Fruit fly (Drosophila melanogaster) whole organism, pupa: Measurements from ENCODE around the gene CG43078.
A peak's percentile ranks its signal among the peaks of the same experiment; 100 is the strongest.

Experiments used
- CG10348 ChIP-seq: fragments of 200-800 bp; sonication (Bioruptor generic); IDR thresholded peaks from 2 replicates; pipeline ENCODE4 v1.3.6; 2022; ENCODE audit warnings: missing biosample characterization, missing genetic modification characterization
- CG12605 ChIP-seq: fragments of 200-800 bp; sonication (Bioruptor generic); IDR thresholded peaks from 2 replicates; pipeline ENCODE4 v1.3.6; 2022; ENCODE audit warnings: missing biosample characterization, missing genetic modification characterization
- CG13204 ChIP-seq: fragments of 200-800 bp; sonication (Bioruptor generic); optimal IDR thresholded peaks from 2 replicates; lab custom pipeline; 2018; ENCODE audit warnings: missing biosample characterization, mild to moderate bottlenecking, missing genetic modification characterization, moderate library complexity
- CG14655 ChIP-seq: fragments of 200-800 bp; sonication (Bioruptor generic); optimal IDR thresholded peaks from 3 replicates; lab custom pipeline; 2017; ENCODE audit warnings: mild to moderate bottlenecking, missing biosample characterization, missing genetic modification reagents, missing genetic modification characterization
- CG15710 ChIP-seq: fragments of 200-800 bp; sonication (Bioruptor generic); optimal IDR thresholded peaks from 2 replicates; lab custom pipeline; 2018; ENCODE audit warnings: missing biosample characterization, mild to moderate bottlenecking, missing genetic modification characterization, moderate library complexity
- CG17806 ChIP-seq: fragments of 200-800 bp; sonication (Bioruptor generic); optimal IDR thresholded peaks from 2 replicates; lab custom pipeline; 2018; ENCODE audit warnings: missing biosample characterization, mild to moderate bottlenecking, missing genetic modification characterization, moderate library complexity
- CG32121 ChIP-seq: fragments of 200-800 bp; sonication (Bioruptor generic); IDR thresholded peaks from 2 replicates; pipeline ENCODE4 v1.3.6; 2022; ENCODE audit warnings: missing biosample characterization, missing genetic modification characterization
- CG34367 ChIP-seq: fragments of 200-800 bp; sonication (Bioruptor generic); optimal IDR thresholded peaks from 2 replicates; lab custom pipeline; 2018; ENCODE audit warnings: missing biosample characterization, mild to moderate bottlenecking, missing genetic modification characterization
- CG4496 ChIP-seq: fragments of 200-800 bp; sonication (Bioruptor generic); IDR thresholded peaks from 3 replicates; pipeline ENCODE4 v1.3.6; 2022; ENCODE audit warnings: missing biosample characterization, missing genetic modification characterization
- CG8159 ChIP-seq: fragments of 200-800 bp; sonication (Bioruptor generic); optimal IDR thresholded peaks from 3 replicates; lab custom pipeline; 2018; ENCODE audit warnings: missing biosample characterization, mild to moderate bottlenecking, missing genetic modification characterization, moderate library complexity
- CG8301 ChIP-seq: fragments of 200-800 bp; sonication (Bioruptor generic); optimal IDR thresholded peaks from 2 replicates; lab custom pipeline; 2018; ENCODE audit warnings: missing biosample characterization, mild to moderate bottlenecking, missing genetic modification characterization
- CG9948 ChIP-seq: fragments of 200-800 bp; sonication (Bioruptor generic); optimal IDR thresholded peaks from 2 replicates; lab custom pipeline; 2018; ENCODE audit warnings: missing biosample characterization, mild to moderate bottlenecking, missing genetic modification characterization, moderate library complexity
- D1 ChIP-seq: fragments of 200-800 bp; sonication (Bioruptor generic); optimal IDR thresholded peaks from 2 replicates; lab custom pipeline; 2018; ENCODE audit warnings: missing biosample characterization, mild to moderate bottlenecking, missing genetic modification characterization, moderate library complexity
- EcR ChIP-seq: fragments of 200-800 bp; sonication (Bioruptor generic); optimal IDR thresholded peaks from 3 replicates; lab custom pipeline; 2019; ENCODE audit warnings: missing biosample characterization, missing genetic modification characterization, mild to moderate bottlenecking, moderate library complexity, missing genetic modification reagents
- Ets98B ChIP-seq: fragments of 200-800 bp; sonication (Bioruptor generic); IDR thresholded peaks from 2 replicates; pipeline ENCODE4 v1.3.6; 2022; ENCODE audit warnings: missing biosample characterization, missing genetic modification characterization
- Pif1A ChIP-seq: fragments of 200-800 bp; sonication (Bioruptor generic); optimal IDR thresholded peaks from 3 replicates; lab custom pipeline; 2016; ENCODE audit warnings: missing biosample characterization, missing genetic modification characterization
- Pif1B ChIP-seq: fragments of 200-800 bp; sonication (Bioruptor generic); optimal IDR thresholded peaks from 3 replicates; lab custom pipeline; 2016; ENCODE audit warnings: missing biosample characterization, missing genetic modification characterization
- Snoo ChIP-seq: fragments of 200-800 bp; sonication (Bioruptor generic); optimal IDR thresholded peaks from 3 replicates; lab custom pipeline; 2017; ENCODE audit warnings: missing biosample characterization, mild to moderate bottlenecking, missing genetic modification characterization, inconsistent platforms
- fd96Ca ChIP-seq: fragments of 200-800 bp; sonication (Bioruptor generic); IDR thresholded peaks from 3 replicates; pipeline ENCODE4 v1.3.6; 2022; ENCODE audit warnings: missing biosample characterization, missing genetic modification characterization
- gl ChIP-seq: fragments of 200-800 bp; sonication (Bioruptor generic); optimal IDR thresholded peaks from 2 replicates; lab custom pipeline; 2018; ENCODE audit warnings: missing biosample characterization, mild to moderate bottlenecking, missing genetic modification characterization
- rn ChIP-seq: fragments of 200-800 bp; sonication (Bioruptor generic); IDR thresholded peaks from 2 replicates; pipeline ENCODE4 v1.3.6; 2022; ENCODE audit warnings: missing biosample characterization, missing genetic modification characterization

CG43078 gene

DNA sequence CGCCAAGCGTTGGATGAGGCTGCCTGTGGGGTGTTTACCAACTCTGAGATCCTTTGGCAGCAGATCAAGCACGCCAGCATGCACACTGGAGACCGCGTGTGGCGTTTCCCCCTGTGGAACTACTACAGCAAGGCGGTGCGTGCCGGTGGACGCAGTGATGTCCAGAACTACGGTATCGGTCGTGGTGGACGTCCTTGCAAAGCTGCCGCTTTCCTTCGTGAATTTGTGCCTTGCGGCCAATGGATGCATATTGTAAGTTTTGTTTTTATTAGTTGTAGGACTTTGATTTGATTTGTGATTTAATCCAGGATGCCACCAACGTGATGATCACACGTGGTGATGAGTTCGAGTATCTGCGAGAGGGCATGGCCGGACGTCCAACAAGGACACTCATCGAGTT lies 44.9 kb downstream of the CG43078 start:
- no peak for TF ChIP-seq fd96Ca
- TF ChIP-seq CG17806 (tag; lab: Kevin White, UChicago), result no peak
- TF ChIP-seq, all 21 proteins: peak for 0

DNA sequence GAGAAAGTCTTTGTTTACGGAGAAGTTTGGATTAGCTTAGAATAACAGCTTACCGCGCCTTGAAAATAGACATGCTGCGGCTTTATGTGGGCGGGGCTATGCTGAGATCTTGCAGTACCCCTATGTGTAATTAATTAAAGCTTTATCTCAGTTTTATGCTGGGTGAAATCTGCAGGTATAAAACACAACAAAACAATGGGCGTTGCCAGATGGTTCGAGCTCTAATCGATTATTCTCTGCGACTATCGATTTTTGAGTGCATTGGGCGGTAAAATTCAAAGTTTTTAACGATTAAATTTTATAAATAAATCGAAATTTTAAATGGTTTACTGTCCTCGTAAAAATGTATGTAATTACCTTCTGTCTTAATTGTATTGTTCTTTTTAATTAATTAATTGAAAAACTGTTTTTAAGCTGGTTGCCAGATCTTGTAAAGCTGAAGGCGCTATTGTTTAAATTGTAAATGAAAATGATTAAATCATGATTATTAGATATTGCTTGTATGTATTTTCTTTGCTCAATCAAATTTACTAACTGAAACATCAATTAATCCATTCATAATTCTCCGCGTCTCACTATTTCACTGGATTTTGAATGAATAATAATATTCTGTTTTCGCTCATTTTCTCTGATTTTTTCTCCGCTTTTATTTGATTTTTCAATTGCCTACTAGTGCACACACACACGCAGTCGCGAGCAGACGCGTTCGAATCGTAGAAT lies 47.3 kb downstream of the CG43078 start, which contains the start of the genes GAPsec and Zasp66:
TSS of gene GAPsec (minus strand) at position 200 of the 720 bp plus-strand sequence.
TSS of gene Zasp66 (plus strand) at position 670 of the 720 bp plus-strand sequence.
- TF ChIP-seq CG4496 (GFP tag; lab: Robert Waterston, UW) (no peak), fd96Ca (no peak), CG8301 (no peak), CG15710 (tag; lab: Kevin White, UChicago) (no peak), D1 (no peak), CG9948 (no peak)

DNA sequence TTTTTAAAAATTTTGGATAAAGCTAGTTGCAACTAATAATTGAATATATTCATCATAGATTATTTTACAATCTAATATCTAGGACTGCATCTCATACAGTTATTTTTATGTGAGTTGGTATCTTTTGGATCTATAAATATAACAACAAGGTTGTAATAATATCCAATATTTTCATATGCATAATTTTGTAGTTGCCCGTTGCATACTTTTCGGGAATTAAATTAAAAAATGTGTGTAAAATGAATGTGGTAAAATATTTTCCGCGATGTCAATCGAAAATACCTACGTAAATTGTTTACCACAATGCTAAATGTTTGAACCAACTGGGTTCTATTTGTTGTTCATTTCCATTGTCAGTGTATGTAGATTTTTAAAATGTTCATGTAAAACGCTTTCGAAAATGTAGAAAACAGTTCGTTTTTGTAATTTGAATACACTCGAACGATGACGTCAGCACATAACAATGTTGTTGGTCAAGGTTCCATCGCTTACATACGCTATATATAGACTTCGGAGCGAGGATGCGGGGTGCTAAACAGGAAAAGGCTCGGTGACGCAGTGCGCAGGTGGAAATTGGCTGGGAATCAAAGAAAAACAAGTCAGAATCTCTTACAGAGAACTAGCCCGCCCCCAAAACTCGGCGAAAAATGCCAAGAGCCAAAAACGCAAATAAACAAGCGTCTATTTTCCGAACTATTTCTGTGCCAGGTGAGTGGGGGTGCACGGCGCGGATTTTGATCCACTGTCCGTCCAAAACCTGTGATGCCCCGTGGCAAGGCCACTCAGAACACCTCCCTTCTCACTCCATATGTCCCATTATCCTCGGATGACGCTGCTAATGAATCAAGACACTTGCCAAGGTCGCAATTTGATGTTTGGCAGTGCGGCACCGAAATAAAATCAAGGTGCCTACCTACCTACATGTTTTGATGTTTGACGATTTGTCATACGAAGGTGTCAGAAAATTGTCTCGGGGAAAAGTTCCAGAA lies 51.5 kb downstream of the CG43078 start:
- TF ChIP-seq CG13204 (GFP tag; lab: Kevin White, UChicago) (no peak), CG34367 (tag; lab: Kevin White, UChicago) (no peak), CG17806 (tag; lab: Kevin White, UChicago) (no peak), CG14655 (GFP tag; lab: Kevin White, UChicago) (no peak), Ets98B (GFP tag; lab: Robert Waterston, UW) (no peak), D1 (no peak), CG15710 (tag; lab: Kevin White, UChicago) (no peak), CG4496 (GFP tag; lab: Robert Waterston, UW) (no peak), CG9948 (no peak), CG10348 (GFP tag; lab: Robert Waterston, UW) (no peak), CG12605 (GFP tag; lab: Robert Waterston, UW) (no peak)

DNA sequence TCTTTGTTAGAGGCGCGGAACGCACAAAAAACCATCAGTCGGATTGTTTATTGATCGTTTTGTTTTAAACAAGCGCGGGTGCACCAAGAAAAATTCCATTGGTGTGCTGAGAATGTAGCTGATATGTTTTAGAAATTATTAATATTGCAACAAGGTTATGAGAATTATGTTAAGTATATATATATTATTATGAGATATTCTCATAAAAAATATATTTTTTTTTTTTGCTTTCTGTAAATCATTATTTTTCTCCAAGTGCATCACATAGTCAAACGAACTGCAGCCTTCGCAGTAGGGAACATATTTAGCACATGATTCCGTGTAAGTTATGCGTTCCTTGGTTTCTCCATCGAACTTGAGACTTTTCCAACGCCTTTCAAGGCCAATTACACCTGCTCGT lies 52.4 kb downstream of the CG43078 start:
- TF ChIP-seq CG14655 (GFP tag; lab: Kevin White, UChicago) (no peak), CG8301 (no peak), fd96Ca (no peak), Snoo (tag; lab: Kevin White, UChicago) (peak; percentile 35), rn (no peak), Ets98B (GFP tag; lab: Robert Waterston, UW) (0 out of 2 replicates have a peak, but pooled peaks have one; percentile 19), CG9948 (no peak), EcR (no peak), CG17806 (tag; lab: Kevin White, UChicago) (no peak)

DNA sequence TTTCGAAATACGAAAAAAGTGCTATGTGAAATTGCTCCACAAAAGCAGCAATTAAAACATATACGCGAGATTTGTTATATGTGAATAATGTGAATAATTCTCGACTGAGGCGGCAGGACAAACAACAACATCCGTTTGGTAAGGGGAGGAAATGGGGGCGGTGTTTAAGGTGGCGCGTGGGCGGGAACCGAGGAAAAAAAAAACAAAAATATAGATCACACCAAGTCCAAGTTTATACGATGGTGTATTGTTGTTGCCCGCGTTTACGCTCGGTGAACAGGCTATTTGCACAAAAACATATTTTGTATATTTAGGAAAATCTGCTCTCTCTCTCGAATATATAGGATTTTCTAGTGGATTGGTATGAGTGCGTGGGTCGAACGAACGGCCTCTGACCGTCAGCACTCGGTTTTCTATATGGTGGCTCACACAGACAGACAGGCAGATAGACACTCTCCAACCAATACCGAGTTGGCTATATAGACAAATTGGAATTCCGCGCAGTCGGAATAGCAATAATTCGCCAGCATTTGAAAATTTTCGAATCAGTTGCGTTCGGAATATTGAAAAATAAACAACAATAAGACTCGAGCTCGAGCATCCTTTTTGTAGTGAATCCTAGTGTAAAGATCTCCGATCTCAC lies 53.2 kb downstream of the CG43078 start:
- TF ChIP-seq fd96Ca (no peak), Snoo (tag; lab: Kevin White, UChicago) (no peak), CG8159 (no peak), gl (no peak), CG15710 (tag; lab: Kevin White, UChicago) (no peak), CG32121 (no peak), Ets98B (GFP tag; lab: Robert Waterston, UW) (no peak), CG12605 (GFP tag; lab: Robert Waterston, UW) (no peak), CG17806 (tag; lab: Kevin White, UChicago) (no peak), CG4496 (GFP tag; lab: Robert Waterston, UW) (no peak), D1 (no peak), CG14655 (GFP tag; lab: Kevin White, UChicago) (no peak), CG34367 (tag; lab: Kevin White, UChicago) (no peak), Pif1B (GFP tag; lab: Kevin White, UChicago) (no peak), CG13204 (GFP tag; lab: Kevin White, UChicago) (no peak)

DNA sequence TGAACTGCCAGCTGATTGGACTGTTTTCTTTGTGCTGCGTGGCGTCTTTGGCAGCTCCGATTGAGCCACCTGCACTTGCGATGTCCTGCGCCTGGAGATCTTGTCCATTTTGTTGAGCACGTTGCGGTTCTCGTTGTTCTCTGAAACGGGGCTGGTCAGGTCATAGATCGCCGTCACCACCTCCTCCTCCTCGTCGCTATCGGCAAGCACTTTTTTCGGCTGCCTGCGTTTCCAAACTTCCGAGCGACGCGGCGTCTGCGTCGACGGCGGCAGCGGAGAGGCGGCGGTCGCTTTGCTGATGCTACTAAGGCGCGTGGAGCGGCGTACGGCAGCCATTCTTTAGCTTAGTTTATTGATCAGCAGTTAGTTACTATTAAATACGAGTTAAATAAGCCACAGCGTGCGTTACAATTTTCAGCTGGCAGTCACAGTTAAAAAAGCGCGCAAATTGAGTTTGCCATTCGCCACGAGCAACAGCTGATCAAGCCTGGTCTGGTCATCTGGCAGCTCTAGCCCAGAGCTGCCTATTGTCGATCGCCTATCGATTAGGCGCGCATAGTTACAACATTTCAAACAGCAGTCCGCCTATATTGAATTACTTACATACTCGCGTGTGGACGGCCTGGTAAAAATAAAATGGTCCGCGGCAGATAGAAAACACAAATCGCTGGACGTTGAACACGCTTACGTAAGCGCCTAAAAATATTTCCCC lies 57.2 kb downstream of the CG43078 start, which contains the start of gene Cdc6:
TSS of gene Cdc6 (minus strand) at position 456 of the 712 bp plus-strand sequence.
- no peak for TF ChIP-seq D1
- no peak for TF ChIP-seq CG12605 (GFP tag; lab: Robert Waterston, UW)
- TF ChIP-seq CG10348 (GFP tag; lab: Robert Waterston, UW), result no peak
- TF ChIP-seq CG34367 (tag; lab: Kevin White, UChicago), result no peak
- no peak for TF ChIP-seq CG4496 (GFP tag; lab: Robert Waterston, UW)
- no peak for TF ChIP-seq Pif1A (GFP tag; lab: Kevin White, UChicago)
- no peak for TF ChIP-seq CG13204 (GFP tag; lab: Kevin White, UChicago)
- no peak for TF ChIP-seq CG8301
- no peak for TF ChIP-seq CG15710 (tag; lab: Kevin White, UChicago)
- no peak for TF ChIP-seq CG9948
